Worm (Caenorhabditis elegans) whole organism, L1 larva: ENCODE results near the gene srj-18.

Experiments
- aha-1 ChIP-seq: fragments of 150-350 bp; optimal IDR thresholded peaks from 2 replicates; lab custom pipeline; 2014; ENCODE audit warnings: missing biosample characterization, missing genetic modification characterization
- aly-2 ChIP-seq: fragments of 150-350 bp; optimal IDR thresholded peaks from 2 replicates; lab custom pipeline; 2014; ENCODE audit warnings: missing biosample characterization, missing genetic modification characterization
- lsy-2 ChIP-seq, 2 experiments: fragments of 150-350 bp; optimal IDR thresholded peaks; 2 replicates each; lab custom pipeline; 2014; ENCODE audit warnings: missing biosample characterization in 2 of 2, missing genetic modification characterization in 2 of 2
- unc-62 ChIP-seq: fragments of 150-350 bp; optimal IDR thresholded peaks from 2 replicates; lab custom pipeline; 2014; ENCODE audit warnings: missing biosample characterization, missing genetic modification reagents, missing genetic modification characterization

DNA sequence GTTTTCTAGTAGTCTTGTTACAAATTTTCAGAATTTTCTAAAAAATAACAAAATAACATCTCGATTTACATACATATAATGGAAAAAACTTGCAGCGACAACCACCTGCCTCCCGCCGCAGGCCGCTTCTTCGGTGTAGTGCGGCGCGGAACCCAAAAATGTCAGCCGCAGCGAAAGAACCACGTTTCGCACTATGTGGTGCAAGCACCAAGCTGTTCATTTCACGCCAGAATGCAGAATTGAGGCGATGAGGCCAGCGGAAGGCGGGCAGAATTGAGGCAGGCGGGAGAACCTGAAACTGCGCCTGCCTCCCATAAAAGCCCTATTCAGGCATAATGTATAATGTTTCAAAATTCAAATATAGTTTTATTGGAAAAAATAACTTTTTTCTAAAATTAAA lies 12.7 kb upstream of the srj-18 start:
- no peak for TF ChIP-seq lsy-2 (tag; optimal IDR thresholded peaks at IDR 0.05; lab: Kevin White, UChicago)
- no peak for TF ChIP-seq aly-2 (tag; lab: Kevin White, UChicago)
- TF ChIP-seq aha-1 (tag; lab: Kevin White, UChicago): no peak
- no peak for TF ChIP-seq unc-62 (GFP tag; lab: Kevin White, UChicago)
